Worm (Caenorhabditis elegans) whole organism, L2 larva: Measurements from ENCODE around the gene T02D1.8.
A peak's percentile ranks its signal among the peaks of the same experiment; 100 is the strongest.

Experiments
- C34F6.9 ChIP-seq: fragments of 150-350 bp; optimal IDR thresholded peaks from 2 replicates; lab custom pipeline; 2014; ENCODE audit warnings: missing biosample characterization, missing genetic modification characterization
- F13H6.1 ChIP-seq: sonication (generic microtip); optimal IDR thresholded peaks from 2 replicates; lab custom pipeline; 2016; ENCODE audit warnings: missing genetic modification characterization, missing compliant biosample characterization
- R02D3.7 ChIP-seq: fragments of 150-350 bp; optimal IDR thresholded peaks from 2 replicates; lab custom pipeline; 2014; ENCODE audit warnings: missing biosample characterization, missing genetic modification characterization
- Y55F3AM.14 ChIP-seq: fragments of 200-800 bp; sonication (Bioruptor generic); optimal IDR thresholded peaks from 2 replicates; lab custom pipeline; 2018; ENCODE audit warnings: mild to moderate bottlenecking, missing genetic modification characterization, missing compliant biosample characterization
- ZK546.5 ChIP-seq: sonication (generic microtip); optimal IDR thresholded peaks from 2 replicates; lab custom pipeline; 2017; ENCODE audit warnings: missing biosample characterization, missing genetic modification characterization
- alr-1 ChIP-seq: fragments of 150-350 bp; optimal IDR thresholded peaks from 2 replicates; lab custom pipeline; 2014; ENCODE audit warnings: missing biosample characterization, missing genetic modification characterization
- aly-2 ChIP-seq: fragments of 150-350 bp; optimal IDR thresholded peaks from 2 replicates; lab custom pipeline; 2014; ENCODE audit warnings: missing biosample characterization, missing genetic modification characterization
- blmp-1 ChIP-seq: sonication (generic microtip); optimal IDR thresholded peaks from 2 replicates; lab custom pipeline; 2017; ENCODE audit warnings: missing genetic modification characterization, mild to moderate bottlenecking, missing compliant biosample characterization, antibody characterized with exemption, moderate library complexity; ENCODE audit not compliant: insufficient read depth
- ceh-16 ChIP-seq: fragments of 150-350 bp; optimal IDR thresholded peaks from 2 replicates; lab custom pipeline; 2014; ENCODE audit warnings: missing biosample characterization, missing genetic modification characterization
- ceh-82 ChIP-seq: fragments of 150-350 bp; optimal IDR thresholded peaks from 2 replicates; lab custom pipeline; 2014; ENCODE audit warnings: missing biosample characterization, missing genetic modification characterization
- crh-2 ChIP-seq: sonication (generic microtip); optimal IDR thresholded peaks from 2 replicates; lab custom pipeline; 2017; ENCODE audit warnings: missing biosample characterization, missing genetic modification characterization
- dmd-4 ChIP-seq: sonication (generic microtip); optimal IDR thresholded peaks from 2 replicates; lab custom pipeline; 2017; ENCODE audit warnings: missing biosample characterization, missing genetic modification characterization
- egl-27 ChIP-seq: sonication (generic microtip); optimal IDR thresholded peaks from 3 replicates; lab custom pipeline; 2017; ENCODE audit warnings: missing biosample characterization, missing genetic modification reagents, missing genetic modification characterization
- elt-3 ChIP-seq: sonication (generic microtip); optimal IDR thresholded peaks from 2 replicates; lab custom pipeline; 2017; ENCODE audit warnings: missing biosample characterization, missing genetic modification characterization
- fos-1 ChIP-seq: fragments of 150-350 bp; optimal IDR thresholded peaks from 2 replicates; lab custom pipeline; 2014; ENCODE audit warnings: missing biosample characterization, missing genetic modification characterization
- gmeb-1 ChIP-seq: fragments of 150-350 bp; optimal IDR thresholded peaks from 2 replicates; lab custom pipeline; 2014; ENCODE audit warnings: missing biosample characterization, missing genetic modification characterization
- lin-13 ChIP-seq: fragments of 150-350 bp; optimal IDR thresholded peaks from 2 replicates; lab custom pipeline; 2014; ENCODE audit warnings: missing biosample characterization, missing genetic modification reagents, missing genetic modification characterization
- lin-39 ChIP-seq: fragments of 150-350 bp; optimal IDR thresholded peaks from 2 replicates; lab custom pipeline; 2014; ENCODE audit warnings: missing biosample characterization, missing genetic modification reagents, missing genetic modification characterization
- mab-5 ChIP-seq: fragments of 150-350 bp; optimal IDR thresholded peaks from 2 replicates; lab custom pipeline; 2014; ENCODE audit warnings: missing biosample characterization, missing genetic modification characterization
- mdl-1 ChIP-seq, 2 experiments: fragments of 150-350 bp in 1 of 2; sonication (generic microtip) in 1 of 2; optimal IDR thresholded peaks; 2 replicates each; lab custom pipeline; 2017; ENCODE audit warnings: missing biosample characterization in 2 of 2, missing genetic modification characterization in 2 of 2
- nhr-10 ChIP-seq: sonication (generic microtip); optimal IDR thresholded peaks from 2 replicates; lab custom pipeline; 2017; ENCODE audit warnings: missing biosample characterization, missing genetic modification characterization
- nhr-12 ChIP-seq: fragments of 150-350 bp; optimal IDR thresholded peaks from 2 replicates; lab custom pipeline; 2014; ENCODE audit warnings: missing biosample characterization, missing genetic modification characterization
- nhr-129 ChIP-seq: fragments of 150-350 bp; optimal IDR thresholded peaks from 2 replicates; lab custom pipeline; 2014; ENCODE audit warnings: missing biosample characterization, missing genetic modification characterization
- nhr-21 ChIP-seq: fragments of 150-350 bp; optimal IDR thresholded peaks from 2 replicates; lab custom pipeline; 2014; ENCODE audit warnings: missing biosample characterization, missing genetic modification characterization
- nhr-237 ChIP-seq: fragments of 150-350 bp; optimal IDR thresholded peaks from 2 replicates; lab custom pipeline; 2014; ENCODE audit warnings: missing biosample characterization, missing genetic modification characterization
- nhr-6 ChIP-seq: fragments of 150-350 bp; optimal IDR thresholded peaks from 2 replicates; lab custom pipeline; 2014; ENCODE audit warnings: missing biosample characterization, missing genetic modification characterization
- peb-1 ChIP-seq: fragments of 150-350 bp; optimal IDR thresholded peaks from 2 replicates; lab custom pipeline; 2014; ENCODE audit warnings: missing biosample characterization, missing genetic modification characterization
- sem-4 ChIP-seq: fragments of 150-350 bp; optimal IDR thresholded peaks from 2 replicates; lab custom pipeline; 2014; ENCODE audit warnings: missing biosample characterization, missing genetic modification reagents, missing genetic modification characterization
- sma-3 ChIP-seq: sonication (generic microtip); optimal IDR thresholded peaks from 2 replicates; lab custom pipeline; 2016; ENCODE audit warnings: missing genetic modification reagents, missing genetic modification characterization, missing compliant biosample characterization
- sma-9 ChIP-seq, 2 experiments: fragments of 150-350 bp in 1 of 2; sonication (generic microtip) in 1 of 2; optimal IDR thresholded peaks; 2 replicates each; lab custom pipeline; 2014 to 2016; ENCODE audit warnings: missing genetic modification characterization in 2 of 2, mild to moderate bottlenecking in 1 of 2, missing biosample characterization in 1 of 2, missing compliant biosample characterization in 1 of 2, missing genetic modification reagents in 1 of 2, moderate library complexity in 1 of 2
- snpc-4 ChIP-seq: fragments of 150-350 bp; optimal IDR thresholded peaks from 2 replicates; lab custom pipeline; 2014; ENCODE audit warnings: missing biosample characterization, missing genetic modification characterization
- unc-55 ChIP-seq: fragments of 150-350 bp; sonication (generic microtip); optimal IDR thresholded peaks from 3 replicates; lab custom pipeline; 2014; ENCODE audit warnings: missing biosample characterization, missing genetic modification reagents, missing genetic modification characterization
- ztf-11 ChIP-seq: sonication (generic microtip); optimal IDR thresholded peaks from 2 replicates; lab custom pipeline; 2017; ENCODE audit warnings: missing biosample characterization, missing genetic modification characterization

The T02D1.8 gene

DNA sequence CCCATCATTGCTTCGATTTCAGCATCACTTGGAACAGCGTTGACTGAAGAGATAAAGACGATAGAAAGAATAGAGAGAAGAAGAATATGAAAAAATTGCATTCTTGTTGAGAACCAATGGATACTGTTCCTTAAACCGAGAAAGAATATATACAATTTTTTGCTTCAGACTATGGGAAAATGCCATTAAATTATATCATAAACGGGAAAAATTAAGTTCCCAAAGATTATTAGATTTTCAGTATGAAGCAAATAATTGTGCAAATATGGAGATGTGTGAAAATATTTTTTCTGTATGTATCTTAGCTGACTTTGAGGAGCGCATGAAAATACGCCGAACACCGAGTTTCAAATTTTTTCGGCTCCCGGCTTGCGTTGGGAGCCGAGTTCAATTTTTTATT is 20.2 kb upstream of the T02D1.8 start, which contains the start of gene T02D1.9:
Gene T02D1.9 (minus strand): TSS at position 101 of the 400 bp plus-strand sequence.
- no peak for TF ChIP-seq Y55F3AM.14 (GFP tag; lab: Kevin White, UChicago)
- TF ChIP-seq R02D3.7 (tag; lab: Kevin White, UChicago): no peak

DNA sequence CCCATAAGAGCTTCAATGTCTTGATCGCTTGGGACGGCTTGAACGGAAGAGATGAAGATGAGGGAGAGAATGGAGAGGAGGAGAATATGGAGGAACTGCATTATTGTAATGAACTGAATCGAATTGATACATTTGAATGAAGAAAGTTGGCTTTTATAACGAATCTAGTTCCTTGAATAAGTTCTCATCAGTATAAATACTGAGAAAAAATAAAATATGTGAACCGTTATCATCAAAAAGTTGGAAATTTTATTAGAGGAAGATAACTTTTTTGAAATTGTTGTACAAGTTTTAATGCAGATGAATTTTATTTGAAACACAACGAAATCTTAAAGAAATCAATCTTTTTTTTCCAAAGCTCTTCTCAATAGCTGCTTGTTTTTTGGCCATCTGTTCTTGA is 19.7 kb upstream of the T02D1.8 start, which contains the start of gene T02D1.7:
Gene T02D1.7 (minus strand): TSS at position 101 of the 400 bp plus-strand sequence.
- TF ChIP-seq F13H6.1 (tag; lab: Kevin White, UChicago): no peak
- TF ChIP-seq aly-2 (tag; lab: Kevin White, UChicago): no peak

DNA sequence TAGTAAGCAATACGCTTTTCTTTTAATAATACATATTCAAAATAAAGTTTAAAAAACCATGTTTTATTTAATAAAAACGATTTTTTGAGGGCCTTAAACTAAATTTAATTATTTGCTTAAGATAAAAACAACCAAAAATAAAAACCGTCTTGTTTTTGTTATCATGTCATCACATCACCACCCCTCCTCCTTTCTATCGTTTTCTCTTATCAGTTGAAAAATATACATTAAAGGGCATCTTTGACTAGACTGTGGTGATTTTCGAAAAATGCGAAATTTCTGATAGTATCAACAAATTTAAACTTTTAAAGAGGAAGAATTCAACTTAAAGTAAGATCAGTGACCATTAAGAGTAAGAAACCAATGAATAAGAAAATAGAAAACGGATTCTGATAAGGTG is 18.8 kb upstream of the T02D1.8 start:
- TF ChIP-seq mab-5 (tag; lab: Kevin White, UChicago) (no peak), ZK546.5 (no peak), unc-55 (GFP tag; lab: Kevin White, UChicago) (no peak), alr-1 (tag; lab: Kevin White, UChicago) (no peak), blmp-1 (tag; lab: Kevin White, UChicago) (peak; percentile 57), elt-3 (no peak), crh-2 (tag; lab: Kevin White, UChicago) (peak; percentile 10), egl-27 (tag; lab: Kevin White, UChicago) (no peak), nhr-237 (tag; lab: Kevin White, UChicago) (no peak), nhr-129 (tag; lab: Kevin White, UChicago) (peak; percentile 19), nhr-21 (tag; lab: Kevin White, UChicago) (no peak), fos-1 (peak; percentile 6), gmeb-1 (tag; lab: Kevin White, UChicago) (peak; percentile 3), C34F6.9 (tag; lab: Kevin White, UChicago) (no peak), mdl-1 (tag; optimal IDR thresholded peaks at IDR 0.05; lab: Kevin White, UChicago) (no peak), aly-2 (tag; lab: Kevin White, UChicago) (no peak), dmd-4 (no peak), lin-13 (GFP tag; lab: Kevin White, UChicago) (no peak), lin-39 (no peak), sma-9 (GFP tag; optimal IDR thresholded peaks at IDR 0.05; lab: Kevin White, UChicago) (peak; percentile 54), sma-9 (tag; optimal IDR thresholded peaks at IDR 0.05; lab: Kevin White, UChicago) (no peak), nhr-10 (tag; lab: Kevin White, UChicago) (no peak), ceh-16 (tag; lab: Kevin White, UChicago) (no peak), sem-4 (tag; lab: Kevin White, UChicago) (no peak)

DNA sequence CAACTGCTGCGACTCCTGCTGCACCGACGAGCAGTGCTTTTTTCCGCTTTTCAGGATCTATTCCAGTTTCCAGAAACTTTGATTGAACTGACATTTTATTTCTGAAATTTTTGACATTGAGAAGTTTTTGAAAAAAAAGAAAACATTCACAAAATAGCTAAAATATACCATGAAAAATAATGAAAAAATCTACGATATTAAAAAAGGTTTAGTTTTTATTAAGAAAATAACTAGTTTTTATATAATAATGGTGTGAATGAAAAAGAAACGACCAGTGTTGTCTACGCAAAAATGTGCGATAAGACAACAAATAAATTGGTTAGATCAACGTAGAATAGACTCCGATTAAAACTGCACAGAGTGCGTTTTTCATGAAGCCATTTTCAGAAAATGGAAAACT is 18.2 kb upstream of the T02D1.8 start, which contains the start of gene pmp-4:
Gene pmp-4 (minus strand): TSS at position 101 of the 400 bp plus-strand sequence.
- no peak for TF ChIP-seq ceh-82
- peak; percentile 10 for TF ChIP-seq fos-1

DNA sequence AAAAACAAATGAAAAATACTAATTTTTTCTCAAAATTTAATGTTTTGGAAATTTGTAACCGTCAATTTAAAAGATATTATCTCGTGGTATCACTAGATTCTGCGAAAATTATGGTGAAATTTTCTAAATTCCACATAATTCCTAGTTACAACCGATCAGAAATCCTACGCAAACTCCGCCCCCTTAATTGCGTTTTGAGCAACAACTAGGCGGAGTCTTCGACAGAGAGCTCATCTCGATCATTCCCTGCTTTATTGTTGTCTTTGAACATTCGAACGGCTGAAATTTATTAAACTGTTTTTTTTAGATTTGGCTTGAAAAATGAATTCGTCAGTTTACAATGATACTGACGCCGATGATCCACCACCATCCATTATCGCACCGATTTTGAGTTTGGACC is 12.2 kb upstream of the T02D1.8 start, which contains the start of gene T02D1.4:
Gene T02D1.4 (plus strand): TSS at position 301 of the 400 bp plus-strand sequence.
- TF ChIP-seq F13H6.1 (tag; lab: Kevin White, UChicago): no peak
- TF ChIP-seq ztf-11 (tag; lab: Kevin White, UChicago): no peak
- no peak for TF ChIP-seq dmd-4

DNA sequence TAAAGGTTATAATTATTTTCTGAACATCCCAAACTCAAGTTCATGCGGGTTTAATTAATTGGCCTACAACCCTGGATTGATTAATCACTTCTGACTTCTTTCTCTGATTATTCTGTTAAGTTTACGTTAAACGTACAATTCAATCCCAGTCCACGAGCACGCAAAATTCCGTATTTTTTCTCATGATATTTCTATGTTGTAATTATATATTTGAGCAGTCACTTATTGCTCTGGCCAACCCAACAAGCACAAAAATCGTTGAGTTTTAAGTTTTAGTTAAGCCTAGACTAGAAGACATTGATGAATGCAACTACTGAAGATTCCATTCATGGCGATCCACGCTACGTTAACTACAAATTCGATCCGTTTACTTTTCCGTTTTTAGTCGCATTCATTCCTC is 8.6 kb upstream of the T02D1.8 start, which contains the start of gene sru-15:
Gene sru-15 (plus strand): TSS at position 301 of the 400 bp plus-strand sequence.
- TF ChIP-seq sma-3 (GFP tag; lab: Kevin White, UChicago) (no peak), blmp-1 (tag; lab: Kevin White, UChicago) (no peak), peb-1 (tag; lab: Kevin White, UChicago) (no peak), nhr-6 (tag; lab: Kevin White, UChicago) (no peak), fos-1 (no peak), crh-2 (tag; lab: Kevin White, UChicago) (no peak), sem-4 (tag; lab: Kevin White, UChicago) (no peak), snpc-4 (tag; lab: Kevin White, UChicago) (no peak), nhr-12 (tag; lab: Kevin White, UChicago) (no peak)
